Fruit fly (Drosophila melanogaster) whole organism, prepupa: ENCODE measurements around the gene Dbct.

Source experiments
- Blimp-1 ChIP-seq: fragments of 200-800 bp; sonication (Bioruptor generic); optimal IDR thresholded peaks from 3 replicates; lab custom pipeline; 2017; ENCODE audit warnings: missing biosample characterization, missing genetic modification characterization, mild to moderate bottlenecking, moderate library complexity, missing genetic modification reagents
- CG10669 ChIP-seq: fragments of 200-800 bp; sonication (Bioruptor generic); optimal IDR thresholded peaks from 3 replicates; lab custom pipeline; 2018; ENCODE audit warnings: missing biosample characterization, mild to moderate bottlenecking, missing genetic modification characterization, moderate library complexity
- CG6854 ChIP-seq: fragments of 200-800 bp; sonication (Bioruptor generic); optimal IDR thresholded peaks from 2 replicates; lab custom pipeline; 2017; ENCODE audit warnings: missing biosample characterization, mild to moderate bottlenecking, missing genetic modification characterization
- CG8632 ChIP-seq: fragments of 200-800 bp; sonication (Bioruptor generic); optimal IDR thresholded peaks from 3 replicates; lab custom pipeline; 2016; ENCODE audit warnings: missing biosample characterization, missing genetic modification characterization
- Ets21C ChIP-seq: fragments of 200-800 bp; sonication (Bioruptor generic); optimal IDR thresholded peaks from 3 replicates; lab custom pipeline; 2016; ENCODE audit warnings: missing biosample characterization, missing genetic modification characterization
- Hr38 ChIP-seq: sonication (Bioruptor generic); optimal IDR thresholded peaks from 2 replicates; lab custom pipeline; 2016; ENCODE audit warnings: missing biosample characterization, missing genetic modification characterization
- Hr39 ChIP-seq: fragments of 200-800 bp; sonication (Bioruptor generic); optimal IDR thresholded peaks from 2 replicates; lab custom pipeline; 2016; ENCODE audit warnings: missing biosample characterization, missing genetic modification characterization
- OdsH ChIP-seq: fragments of 200-800 bp; sonication (Bioruptor generic); optimal IDR thresholded peaks from 3 replicates; lab custom pipeline; 2016; ENCODE audit warnings: missing biosample characterization, missing genetic modification characterization
- Sox14 ChIP-seq: fragments of 200-800 bp; sonication (Bioruptor generic); optimal IDR thresholded peaks from 3 replicates; lab custom pipeline; 2016; ENCODE audit warnings: missing biosample characterization, missing genetic modification characterization
- fd85E ChIP-seq: fragments of 200-800 bp; sonication (Bioruptor generic); optimal IDR thresholded peaks from 3 replicates; lab custom pipeline; 2016; ENCODE audit warnings: missing biosample characterization, missing genetic modification characterization
- spab ChIP-seq: fragments of 200-800 bp; sonication (Bioruptor generic); optimal IDR thresholded peaks from 2 replicates; lab custom pipeline; 2017; ENCODE audit warnings: missing biosample characterization, mild to moderate bottlenecking, missing genetic modification characterization, missing genetic modification reagents
- ss ChIP-seq, 2 experiments: fragments of 200-800 bp; sonication (Bioruptor generic); optimal IDR thresholded peaks; 2 replicates in 1 of 2; 3 replicates in 1 of 2; lab custom pipeline; 2017 to 2018; ENCODE audit warnings: mild to moderate bottlenecking in 2 of 2, missing biosample characterization in 2 of 2, missing genetic modification characterization in 2 of 2, moderate library complexity in 1 of 2
- vri ChIP-seq: fragments of 200-800 bp; sonication (Bioruptor generic); optimal IDR thresholded peaks from 3 replicates; lab custom pipeline; 2016; ENCODE audit warnings: missing biosample characterization, mild to moderate bottlenecking, missing genetic modification characterization

DNA sequence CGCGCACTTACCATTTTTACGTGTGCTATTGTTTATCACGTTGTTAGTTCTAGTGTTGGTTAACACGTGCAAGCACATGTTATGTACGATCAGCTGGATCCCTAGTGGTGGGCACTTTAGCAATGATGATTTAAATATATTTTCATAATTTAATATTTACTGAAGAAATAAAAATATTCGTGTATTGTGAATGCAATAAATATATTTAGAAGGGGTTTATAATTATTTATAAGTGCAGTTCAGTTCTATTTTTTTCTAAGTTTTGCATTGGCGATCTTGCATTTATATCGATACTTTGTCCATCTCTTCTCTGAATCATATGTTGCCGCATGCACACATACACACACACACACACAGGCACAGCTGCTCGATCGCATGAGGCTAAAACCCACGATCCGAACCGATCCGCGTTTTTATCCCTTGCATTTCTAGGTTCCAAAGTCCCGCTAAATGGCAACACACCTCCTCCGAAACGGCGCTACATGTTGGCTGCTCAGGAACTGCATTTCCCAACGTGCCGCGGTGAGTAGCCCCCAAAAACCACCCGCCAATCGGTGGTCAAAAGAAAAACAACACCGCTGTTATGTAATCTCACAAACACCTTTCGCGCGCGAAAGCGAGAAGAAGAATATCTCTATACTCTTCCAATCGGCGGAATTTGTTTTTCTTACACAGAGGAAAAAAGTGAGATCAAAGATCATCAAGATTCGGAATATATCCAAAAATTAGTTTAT, at the start of gene Dbct, which contains the start of gene CG15027:
- TF ChIP-seq CG8632 (GFP tag; lab: Kevin White, UChicago) (peak; percentile 60), Hr38 (GFP tag; lab: Kevin White, UChicago) (no peak), Blimp-1 (GFP tag; lab: Kevin White, UChicago) (peak; percentile 10), CG10669 (GFP tag; lab: Kevin White, UChicago) (peak; percentile 45), ss (GFP tag; optimal IDR thresholded peaks at IDR 0.05; lab: Kevin White, UChicago) (peak; percentile 21 to 55), spab (GFP tag; lab: Kevin White, UChicago) (no peak), Hr39 (GFP tag; lab: Kevin White, UChicago) (peak; percentile 42), Sox14 (GFP tag; lab: Kevin White, UChicago) (peak; percentile 35), OdsH (GFP tag; lab: Kevin White, UChicago) (peak; percentile 78), CG6854 (GFP tag; lab: Kevin White, UChicago) (peak; percentile 3), Ets21C (GFP tag; lab: Kevin White, UChicago) (peak; percentile 28), fd85E (GFP tag; lab: Kevin White, UChicago) (no peak), vri (peak; percentile 99)
